Worm (Caenorhabditis elegans) whole organism, L2 larva: ENCODE measurements around the gene C05D12.5.

Source experiments
- R02D3.7 ChIP-seq: fragments of 150-350 bp; optimal IDR thresholded peaks from 2 replicates; lab custom pipeline; 2014; ENCODE audit warnings: missing biosample characterization, missing genetic modification characterization
- ceh-82 ChIP-seq: fragments of 150-350 bp; optimal IDR thresholded peaks from 2 replicates; lab custom pipeline; 2014; ENCODE audit warnings: missing biosample characterization, missing genetic modification characterization
- fos-1 ChIP-seq: fragments of 150-350 bp; optimal IDR thresholded peaks from 2 replicates; lab custom pipeline; 2014; ENCODE audit warnings: missing biosample characterization, missing genetic modification characterization
- nhr-25 ChIP-seq: fragments of 150-350 bp; sonication (generic microtip); optimal IDR thresholded peaks from 3 replicates; lab custom pipeline; 2014; ENCODE audit warnings: missing biosample characterization, missing genetic modification characterization

DNA sequence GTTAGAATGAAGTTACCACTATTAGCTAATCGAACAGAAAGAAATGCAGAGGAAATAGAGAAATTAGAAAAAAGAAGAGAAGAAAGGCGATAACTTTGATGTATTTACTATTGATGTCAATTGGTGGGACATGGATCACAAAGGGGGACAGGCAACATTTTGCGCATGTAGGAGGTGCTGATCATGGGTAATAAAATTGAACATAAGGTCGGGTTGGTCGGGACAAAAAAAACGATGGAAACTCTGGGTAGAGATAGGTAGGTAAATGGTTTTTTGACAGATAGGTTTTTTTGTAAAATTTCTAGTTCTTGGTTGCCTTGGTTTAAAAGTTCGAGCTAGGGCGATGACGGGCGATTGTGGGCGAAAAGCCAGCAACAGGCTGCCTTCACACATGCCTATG lies 43.2 kb upstream of the C05D12.5 start, which contains the start of gene shn-1:
- TF ChIP-seq ceh-82 (tag; lab: Kevin White, UChicago) (no peak), R02D3.7 (no peak), nhr-25 (tag; lab: Kevin White, UChicago) (no peak), fos-1 (tag; lab: Kevin White, UChicago) (no peak)
